Worm (Caenorhabditis elegans): ENCODE data around the gene col-76.

- TF ChIP-seq ztf-23 (GFP tag; IDR thresholded peaks at IDR 0.05), result no peak
- TF ChIP-seq T22C8.4 (GFP tag; IDR thresholded peaks at IDR 0.05), result no peak
Measured at ce11 chrII:8253160-8253793, 49.1 kb downstream of the col-76 start, which contains the start of gene F35C11.5.

Data from whole organism, midembryonic.